Fruit fly (Drosophila melanogaster) whole organism, embryonic: ENCODE results near the gene Mic26-27.
A peak's percentile ranks its signal among the peaks of the same experiment; 100 is the strongest.

Source experiments
- Adf1 ChIP-seq: fragments of 200-800 bp; sonication (Bioruptor generic); IDR thresholded peaks from 2 replicates; pipeline ENCODE4 v1.3.6; 2022; ENCODE audit warnings: missing biosample characterization, missing genetic modification characterization
- Atf6 ChIP-seq: fragments of 200-800 bp; sonication (Bioruptor generic); IDR thresholded peaks from 2 replicates; pipeline ENCODE4 v1.3.6; 2022; ENCODE audit warnings: missing biosample characterization, missing genetic modification characterization
- Blimp-1 ChIP-seq: fragments of 200-800 bp; sonication (Bioruptor generic); optimal IDR thresholded peaks from 3 replicates; lab custom pipeline; 2018; ENCODE audit warnings: missing biosample characterization, missing genetic modification characterization, mild to moderate bottlenecking, moderate library complexity, missing genetic modification reagents
- CG11696 ChIP-seq: fragments of 200-800 bp; sonication (Bioruptor generic); IDR thresholded peaks from 2 replicates; pipeline ENCODE4 v1.3.6; 2022; ENCODE audit warnings: missing biosample characterization, missing genetic modification characterization
- CG12104 ChIP-seq: fragments of 200-800 bp; sonication (Bioruptor generic); optimal IDR thresholded peaks from 3 replicates; lab custom pipeline; 2016; ENCODE audit warnings: missing biosample characterization, missing genetic modification characterization
- CG12769 ChIP-seq: fragments of 200-800 bp; sonication (Bioruptor generic); optimal IDR thresholded peaks from 2 replicates; lab custom pipeline; 2019; ENCODE audit warnings: missing biosample characterization, mild to moderate bottlenecking, missing genetic modification characterization, moderate library complexity
- CG13624 ChIP-seq: fragments of 200-800 bp; sonication (Bioruptor generic); optimal IDR thresholded peaks from 2 replicates; lab custom pipeline; 2016; ENCODE audit warnings: missing biosample characterization, missing genetic modification characterization
- CG13775 ChIP-seq: fragments of 200-800 bp; sonication (Bioruptor generic); optimal IDR thresholded peaks from 3 replicates; lab custom pipeline; 2017; ENCODE audit warnings: missing biosample characterization, mild to moderate bottlenecking, missing genetic modification characterization
- CG14014 ChIP-seq: fragments of 200-800 bp; sonication (Bioruptor generic); IDR thresholded peaks from 2 replicates; pipeline ENCODE4 v1.3.6; 2022; ENCODE audit warnings: missing biosample characterization, missing genetic modification characterization
- CG14710 ChIP-seq: fragments of 200-800 bp; sonication (Bioruptor generic); optimal IDR thresholded peaks from 3 replicates; lab custom pipeline; 2019; ENCODE audit warnings: missing biosample characterization, mild to moderate bottlenecking, missing genetic modification characterization, moderate library complexity
- CG15514 ChIP-seq: fragments of 200-800 bp; sonication (Bioruptor generic); optimal IDR thresholded peaks from 3 replicates; lab custom pipeline; 2017; ENCODE audit warnings: missing biosample characterization, missing genetic modification characterization, mild to moderate bottlenecking, moderate library complexity, missing genetic modification reagents
- CG1647 ChIP-seq: fragments of 200-800 bp; sonication (Bioruptor generic); optimal IDR thresholded peaks from 3 replicates; lab custom pipeline; 2016; ENCODE audit warnings: missing biosample characterization, missing genetic modification characterization
- CG16815 ChIP-seq: fragments of 200-800 bp; sonication (Bioruptor generic); optimal IDR thresholded peaks from 3 replicates; lab custom pipeline; 2017; ENCODE audit warnings: missing biosample characterization, mild to moderate bottlenecking, missing genetic modification characterization
- CG16863 ChIP-seq: fragments of 200-800 bp; sonication (Bioruptor generic); optimal IDR thresholded peaks from 3 replicates; lab custom pipeline; 2016; ENCODE audit warnings: missing biosample characterization, missing genetic modification characterization
- CG2120 ChIP-seq: fragments of 200-800 bp; sonication (Bioruptor generic); optimal IDR thresholded peaks from 3 replicates; lab custom pipeline; 2016; ENCODE audit warnings: missing biosample characterization, missing genetic modification characterization
- CG2129 ChIP-seq: fragments of 200-800 bp; sonication (Bioruptor generic); IDR thresholded peaks from 2 replicates; pipeline ENCODE4 v1.3.6; 2022; ENCODE audit warnings: missing biosample characterization, missing genetic modification characterization; ENCODE audit not compliant: partially characterized antibody
- CG2712 ChIP-seq: fragments of 200-800 bp; optimal IDR thresholded peaks from 3 replicates; lab custom pipeline; 2019; ENCODE audit warnings: missing biosample characterization, mild to moderate bottlenecking, missing genetic modification characterization, moderate library complexity
- CG34376 ChIP-seq: fragments of 200-800 bp; sonication (Bioruptor generic); optimal IDR thresholded peaks from 2 replicates; lab custom pipeline; 2018; ENCODE audit warnings: missing biosample characterization, mild to moderate bottlenecking, missing genetic modification characterization
- CG4404 ChIP-seq: fragments of 200-800 bp; sonication (Bioruptor generic); IDR thresholded peaks from 2 replicates; pipeline ENCODE4 v1.3.6; 2022; ENCODE audit warnings: missing biosample characterization, missing genetic modification characterization
- CG6683 ChIP-seq: fragments of 200-800 bp; sonication (Bioruptor generic); optimal IDR thresholded peaks from 2 replicates; lab custom pipeline; 2017; ENCODE audit warnings: missing biosample characterization, mild to moderate bottlenecking, missing genetic modification characterization, missing genetic modification reagents
- CG6689 ChIP-seq: fragments of 200-800 bp; sonication (Bioruptor generic); IDR thresholded peaks from 2 replicates; pipeline ENCODE4 v1.3.6; 2022; ENCODE audit warnings: missing biosample characterization, missing genetic modification characterization
- CG8924 ChIP-seq: fragments of 200-800 bp; optimal IDR thresholded peaks from 3 replicates; lab custom pipeline; 2019; ENCODE audit warnings: missing biosample characterization, mild to moderate bottlenecking, missing genetic modification characterization, moderate library complexity
- CG9215 ChIP-seq: fragments of 200-800 bp; sonication (Bioruptor generic); IDR thresholded peaks from 2 replicates; pipeline ENCODE4 v1.3.6; 2022; ENCODE audit warnings: missing biosample characterization, missing genetic modification characterization
- Chrac-16 ChIP-seq: fragments of 200-800 bp; sonication (Bioruptor generic); optimal IDR thresholded peaks from 3 replicates; lab custom pipeline; 2016; ENCODE audit warnings: missing biosample characterization, missing genetic modification characterization
- Dfd ChIP-seq, 2 experiments: fragments of >200 bp; optimal IDR thresholded peaks; 2 replicates each; lab custom pipeline; 2017; ENCODE audit warnings: missing biosample characterization in 2 of 2, missing genetic modification characterization in 2 of 2
- Dll ChIP-seq: fragments of 200-800 bp; sonication (Bioruptor generic); IDR thresholded peaks from 4 replicates; pipeline ENCODE4 v1.3.6; 2022; ENCODE audit warnings: missing biosample characterization, missing genetic modification characterization; ENCODE audit not compliant: partially characterized antibody
- Ets65A ChIP-seq: fragments of 200-800 bp; sonication (Bioruptor generic); peaks from one replicate; lab custom pipeline; 2016; ENCODE audit warnings: missing biosample characterization, missing genetic modification characterization
- H2.0 ChIP-seq: fragments of 200-800 bp; sonication (Bioruptor generic); IDR thresholded peaks from 2 replicates; pipeline ENCODE4 v1.3.6; 2022; ENCODE audit warnings: missing biosample characterization, missing genetic modification characterization
- HmgZ ChIP-seq: fragments of 200-800 bp; sonication (Bioruptor generic); optimal IDR thresholded peaks from 2 replicates; lab custom pipeline; 2018; ENCODE audit warnings: missing biosample characterization, mild to moderate bottlenecking, missing genetic modification characterization
- Hr3 ChIP-seq: fragments of 200-800 bp; sonication (Bioruptor generic); optimal IDR thresholded peaks from 3 replicates; lab custom pipeline; 2016; ENCODE audit warnings: missing biosample characterization, missing genetic modification characterization
- PHDP ChIP-seq: fragments of 200-800 bp; sonication (Bioruptor generic); optimal IDR thresholded peaks from 3 replicates; lab custom pipeline; 2018; ENCODE audit warnings: missing biosample characterization, mild to moderate bottlenecking, missing genetic modification characterization, moderate library complexity
- ab ChIP-seq: fragments of 200-800 bp; sonication (Bioruptor generic); optimal IDR thresholded peaks from 2 replicates; lab custom pipeline; 2016; ENCODE audit warnings: missing biosample characterization, missing genetic modification characterization
- br ChIP-seq: fragments of >200 bp; optimal IDR thresholded peaks from 2 replicates; lab custom pipeline; 2017
- btn ChIP-seq: fragments of 200-800 bp; sonication (Bioruptor generic); optimal IDR thresholded peaks from 2 replicates; lab custom pipeline; 2016; ENCODE audit warnings: missing biosample characterization, missing genetic modification characterization
- cato ChIP-seq: fragments of 200-800 bp; sonication (Bioruptor generic); optimal IDR thresholded peaks from 2 replicates; lab custom pipeline; 2016; ENCODE audit warnings: missing biosample characterization, missing genetic modification characterization, borderline replicate concordance
- croc ChIP-seq: fragments of 200-800 bp; sonication (Bioruptor generic); conservative IDR thresholded peaks from 3 replicates; pipeline ENCODE4 v1.3.6; 2022; ENCODE audit warnings: missing biosample characterization, missing genetic modification characterization
- crol ChIP-seq: fragments of 200-800 bp; sonication (Bioruptor generic); IDR thresholded peaks from 2 replicates; pipeline ENCODE4 v1.3.6; 2022; ENCODE audit warnings: missing biosample characterization, missing genetic modification characterization
- dmrt99B ChIP-seq: fragments of 200-800 bp; sonication (Bioruptor generic); optimal IDR thresholded peaks from 2 replicates; lab custom pipeline; 2018; ENCODE audit warnings: missing biosample characterization, mild to moderate bottlenecking, missing genetic modification characterization, moderate library complexity
- dpn ChIP-seq, 2 experiments: fragments of 200-800 bp; sonication (Bioruptor generic); optimal IDR thresholded peaks; 3 replicates each; lab custom pipeline; 2016; ENCODE audit warnings: missing biosample characterization in 2 of 2, missing genetic modification characterization in 2 of 2
- exex ChIP-seq: fragments of 200-800 bp; sonication (Bioruptor generic); optimal IDR thresholded peaks from 4 replicates; lab custom pipeline; 2018; ENCODE audit warnings: missing biosample characterization, mild to moderate bottlenecking, missing genetic modification characterization, moderate library complexity
- gsb ChIP-seq: fragments of 200-800 bp; sonication (Bioruptor generic); IDR thresholded peaks from 2 replicates; pipeline ENCODE4 v1.3.6; 2022; ENCODE audit warnings: missing biosample characterization, missing genetic modification characterization
- inv ChIP-seq: fragments of 200-800 bp; sonication (Bioruptor generic); IDR thresholded peaks from 2 replicates; pipeline ENCODE4 v1.3.6; 2022; ENCODE audit warnings: missing biosample characterization, missing genetic modification characterization; ENCODE audit not compliant: partially characterized antibody
- jing ChIP-seq: fragments of 200-800 bp; sonication (Bioruptor generic); optimal IDR thresholded peaks from 2 replicates; lab custom pipeline; 2018; ENCODE audit warnings: missing biosample characterization, mild to moderate bottlenecking, missing genetic modification characterization
- lilli ChIP-seq: fragments of 200-800 bp; sonication (Bioruptor generic); optimal IDR thresholded peaks from 3 replicates; lab custom pipeline; 2016; ENCODE audit warnings: missing biosample characterization, missing genetic modification characterization
- pho ChIP-seq: fragments of 200-800 bp; sonication (Bioruptor generic); optimal IDR thresholded peaks from 2 replicates; lab custom pipeline; 2016; ENCODE audit warnings: missing biosample characterization, missing genetic modification characterization
- stwl ChIP-seq: fragments of 200-800 bp; sonication (Bioruptor generic); optimal IDR thresholded peaks from 3 replicates; lab custom pipeline; 2018; ENCODE audit warnings: missing biosample characterization, mild to moderate bottlenecking, missing genetic modification characterization, moderate library complexity
- tap ChIP-seq: fragments of 200-800 bp; optimal IDR thresholded peaks from 3 replicates; lab custom pipeline; 2019; ENCODE audit warnings: missing biosample characterization, mild to moderate bottlenecking, missing genetic modification characterization, moderate library complexity
- trem ChIP-seq: fragments of 200-800 bp; optimal IDR thresholded peaks from 3 replicates; lab custom pipeline; 2019; ENCODE audit warnings: missing biosample characterization, mild to moderate bottlenecking, missing genetic modification characterization, moderate library complexity
- tx ChIP-seq: fragments of 200-800 bp; sonication (Bioruptor generic); optimal IDR thresholded peaks from 2 replicates; lab custom pipeline; 2016; ENCODE audit warnings: missing biosample characterization, missing genetic modification characterization
- yki ChIP-seq: fragments of >200 bp; optimal IDR thresholded peaks from 3 replicates; lab custom pipeline; 2018

Mic26-27 gene

dm6 chr3R:16146632-16147453, at the start of gene Mic26-27, which contains the start of gene CG5916 (continued):
- no peak for TF ChIP-seq CG12769
- peak; percentile 42 for TF ChIP-seq btn
- TF ChIP-seq cato (GFP tag; lab: Kevin White, UChicago) = peak; percentile 22
- TF ChIP-seq CG16815 (GFP tag; lab: Kevin White, UChicago) = peak; percentile 85
- TF ChIP-seq Chrac-16 (GFP tag; lab: Kevin White, UChicago) = peak; percentile 58
- TF ChIP-seq CG2120 (GFP tag; lab: Kevin White, UChicago) = peak; percentile 89
- no peak for TF ChIP-seq yki (lab: Kevin White, UChicago)
- TF ChIP-seq CG14710 (tag; lab: Kevin White, UChicago) = peak; percentile 90
- TF ChIP-seq inv (GFP tag; lab: Robert Waterston, UW) = peak; percentile 100
- peak; percentile 81 for TF ChIP-seq lilli (GFP tag; lab: Kevin White, UChicago)
- no peak for TF ChIP-seq CG11696 (GFP tag; lab: Robert Waterston, UW)
- TF ChIP-seq CG1647 (GFP tag; lab: Kevin White, UChicago) = peak; percentile 84
- TF ChIP-seq CG15514 (GFP tag; lab: Kevin White, UChicago) = peak; percentile 99
- TF ChIP-seq HmgZ (tag; lab: Kevin White, UChicago) = peak; percentile 83
- no peak for TF ChIP-seq dmrt99B
- TF ChIP-seq CG9215 (GFP tag; lab: Robert Waterston, UW) = peak; percentile 79
- TF ChIP-seq CG8924 = peak; percentile 84
- TF ChIP-seq tap (tag; lab: Kevin White, UChicago) = no peak
- TF ChIP-seq CG13775 (GFP tag; lab: Kevin White, UChicago) = peak; percentile 97
- TF ChIP-seq gsb = peak; percentile 60
- peak; percentile 100 for TF ChIP-seq CG2129
- peak; percentile 85 for TF ChIP-seq CG2712 (tag; lab: Kevin White, UChicago)
- TF ChIP-seq CG4404 = peak; percentile 93
- peak; percentile 94 for TF ChIP-seq pho
- TF ChIP-seq stwl (tag; lab: Kevin White, UChicago) = peak; percentile 81
- peak; percentile 61 for TF ChIP-seq jing (GFP tag; lab: Kevin White, UChicago)
- no peak for TF ChIP-seq Dfd (GFP tag; optimal IDR thresholded peaks at IDR 0.05; lab: Kevin White, UChicago)
- peak; percentile 28 for TF ChIP-seq CG34376
- TF ChIP-seq ab = peak; percentile 82
- peak; percentile 78; the same call in 1 of the 2 replicates for TF ChIP-seq Atf6 (GFP tag; lab: Robert Waterston, UW)
- TF ChIP-seq Blimp-1 (GFP tag; lab: Kevin White, UChicago) = peak; percentile 85
- peak; percentile 23 for TF ChIP-seq exex (tag; lab: Kevin White, UChicago)
- TF ChIP-seq crol (GFP tag; lab: Robert Waterston, UW) = no peak
- peak; percentile 78 for TF ChIP-seq tx
- TF ChIP-seq CG6689 = peak; percentile 64; the same call in 1 of the 2 replicates
- TF ChIP-seq Adf1 (GFP tag; lab: Robert Waterston, UW) = peak; percentile 61
- peak; percentile 99 for TF ChIP-seq Ets65A (GFP tag; lab: Kevin White, UChicago)
- no peak for TF ChIP-seq CG6683 (GFP tag; lab: Kevin White, UChicago)
- TF ChIP-seq br = no peak
- TF ChIP-seq croc (GFP tag; lab: Robert Waterston, UW) = peak; percentile 86; the same call in 2 of the 3 replicates
- TF ChIP-seq dpn (GFP tag; optimal IDR thresholded peaks at IDR 0.05; lab: Kevin White, UChicago) = peak; percentile 71 to 78
- TF ChIP-seq CG14014 (GFP tag; lab: Robert Waterston, UW) = peak; percentile 35; the same call in 1 of the 2 replicates
- peak; percentile 88 for TF ChIP-seq Hr3
- peak; percentile 83 for TF ChIP-seq CG16863
- TF ChIP-seq PHDP (tag; lab: Kevin White, UChicago) = peak; percentile 80
- peak; percentile 80 for TF ChIP-seq trem (tag; lab: Kevin White, UChicago)
- peak; percentile 70 for TF ChIP-seq CG12104 (GFP tag; lab: Kevin White, UChicago)
- peak; percentile 100 for TF ChIP-seq Dll (GFP tag; lab: Robert Waterston, UW)
- peak; percentile 81 for TF ChIP-seq H2.0 (GFP tag; lab: Robert Waterston, UW)
- peak; percentile 84 for TF ChIP-seq CG13624 (GFP tag; lab: Kevin White, UChicago)
